Fruit fly (Drosophila melanogaster): ENCODE measurements around the gene Mob2.

The Mob2 gene

DNA sequence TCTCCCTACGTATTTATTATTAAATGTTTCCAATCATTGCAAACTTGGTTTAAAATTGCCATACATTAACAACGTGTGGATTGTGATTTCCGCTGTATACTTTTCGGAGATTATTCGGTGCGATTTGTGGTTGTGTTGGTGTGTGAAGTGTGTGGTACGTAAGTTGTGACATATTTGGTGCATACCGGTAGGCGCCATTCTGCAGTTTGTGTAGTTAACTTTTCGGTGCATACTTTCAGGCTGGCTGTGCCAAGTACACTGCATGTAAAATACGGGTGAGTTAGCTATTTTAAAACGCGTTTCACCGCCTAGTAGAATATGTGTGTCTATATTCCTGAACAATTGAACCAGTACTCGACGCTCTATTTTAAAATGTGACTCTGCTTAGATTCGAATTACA is 38.7 kb downstream of the Mob2 start:
- TF ChIP-seq vri (GFP tag; optimal IDR thresholded peaks at IDR 0.05): no peak
- TF ChIP-seq Eip78C (GFP tag): peak; percentile 8

dm6 chr3L:11522613-11523012 is 39.4 kb downstream of the Mob2 start, which contains the start of the genes CG11714 and Fuca:
Gene CG11714 (minus strand): TSS chr3L:11522713.
Gene Fuca (minus strand): TSS chr3L:11522713.
- TF ChIP-seq dsx (GFP tag; optimal IDR thresholded peaks at IDR 0.05; ENCODE audit: poor library complexity, severe bottlenecking) (no peak), Eip75B (GFP tag; optimal IDR thresholded peaks at IDR 0.05) (no peak), fkh (GFP tag; optimal IDR thresholded peaks at IDR 0.05) (no peak), CG8119 (GFP tag; IDR thresholded peaks at IDR 0.05) (no peak), CG8319 (GFP tag; optimal IDR thresholded peaks at IDR 0.05) (no peak), CG9139 (GFP tag; optimal IDR thresholded peaks at IDR 0.05) (no peak)

- TF ChIP-seq CG1621 (tag; optimal IDR thresholded peaks at IDR 0.05) (no peak), acj6 (GFP tag; optimal IDR thresholded peaks at IDR 0.05) (no peak), fkh (GFP tag; optimal IDR thresholded peaks at IDR 0.05) (no peak)
These were observed 45.8 kb downstream of the Mob2 start for dm6 chr3L:11516229-11516628.

DNA sequence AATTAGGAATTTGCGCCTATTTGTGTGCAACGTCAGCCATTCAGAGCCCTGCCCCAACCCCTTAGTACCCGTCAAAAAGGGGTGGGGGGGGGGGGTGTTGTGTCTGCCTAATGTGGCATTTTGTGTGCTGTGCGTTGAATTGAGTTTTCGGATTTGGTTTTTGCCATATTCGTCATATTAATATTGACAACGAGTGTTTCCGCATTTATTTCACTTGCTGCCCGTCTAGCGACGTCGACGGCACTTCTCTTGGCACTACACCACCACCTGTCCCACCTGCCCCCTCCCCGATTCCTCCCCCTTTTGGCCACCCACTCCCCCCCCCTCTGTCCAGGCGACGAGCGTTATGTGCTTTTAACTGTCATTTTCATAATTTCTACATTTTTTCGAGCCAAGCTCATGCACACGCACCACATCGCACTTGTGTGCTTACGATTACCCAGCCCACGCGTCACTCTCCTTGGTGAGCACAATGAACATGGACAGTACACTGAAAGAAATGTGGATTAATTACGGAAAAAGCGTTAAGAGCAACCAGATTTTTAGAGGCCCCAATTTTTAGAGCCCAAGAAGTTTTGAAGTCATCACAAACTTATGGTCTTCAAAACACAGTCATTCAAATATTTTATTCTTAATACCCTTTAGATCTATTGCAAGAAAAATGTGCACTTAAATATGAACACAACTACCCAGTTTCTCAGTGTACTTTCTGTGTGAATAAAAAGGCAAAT is 46.5 kb downstream of the Mob2 start:
- TF ChIP-seq net (GFP tag; optimal IDR thresholded peaks at IDR 0.05) (no peak), CG31627 (GFP tag; optimal IDR thresholded peaks at IDR 0.05) (peak; percentile 16), lz (GFP tag; optimal IDR thresholded peaks at IDR 0.05) (peak; percentile 30), Smox (GFP tag; optimal IDR thresholded peaks at IDR 0.05) (peak; percentile 31), Met (GFP tag; optimal IDR thresholded peaks at IDR 0.05) (peak; percentile 25), svp (GFP tag) (peak; percentile 31), Sox102F (GFP tag; optimal IDR thresholded peaks at IDR 0.05) (no peak), CG16779 (tag; optimal IDR thresholded peaks at IDR 0.05) (no peak), Ets21C (GFP tag; optimal IDR thresholded peaks at IDR 0.05) (peak; percentile 9), CG10669 (GFP tag; optimal IDR thresholded peaks at IDR 0.05) (no peak), esn (GFP tag; optimal IDR thresholded peaks at IDR 0.05) (peak; percentile 54), CG6792 (GFP tag; optimal IDR thresholded peaks at IDR 0.05) (no peak), Sox14 (GFP tag; optimal IDR thresholded peaks at IDR 0.05) (peak; percentile 17), fd85E (GFP tag; optimal IDR thresholded peaks at IDR 0.05) (no peak), Eip78C (GFP tag) (peak; percentile 50), Eip75B (GFP tag; optimal IDR thresholded peaks at IDR 0.05) (peak; percentile 19), vri (GFP tag; optimal IDR thresholded peaks at IDR 0.05) (no peak), dsx (GFP tag; optimal IDR thresholded peaks at IDR 0.05; ENCODE audit: poor library complexity, severe bottlenecking) (no peak), eg (GFP tag; IDR thresholded peaks at IDR 0.05) (no peak), CG3919 (GFP tag; optimal IDR thresholded peaks at IDR 0.05) (peak; percentile 11), CG6163 (GFP tag; IDR thresholded peaks at IDR 0.05) (0 out of 3 replicates have a peak, but pooled peaks have one; percentile 13), topi (GFP tag; optimal IDR thresholded peaks at IDR 0.05) (peak; percentile 24), cyc (GFP tag; optimal IDR thresholded peaks at IDR 0.05) (peak; percentile 12), Hr39 (GFP tag; optimal IDR thresholded peaks at IDR 0.05) (peak; percentile 24)

DNA sequence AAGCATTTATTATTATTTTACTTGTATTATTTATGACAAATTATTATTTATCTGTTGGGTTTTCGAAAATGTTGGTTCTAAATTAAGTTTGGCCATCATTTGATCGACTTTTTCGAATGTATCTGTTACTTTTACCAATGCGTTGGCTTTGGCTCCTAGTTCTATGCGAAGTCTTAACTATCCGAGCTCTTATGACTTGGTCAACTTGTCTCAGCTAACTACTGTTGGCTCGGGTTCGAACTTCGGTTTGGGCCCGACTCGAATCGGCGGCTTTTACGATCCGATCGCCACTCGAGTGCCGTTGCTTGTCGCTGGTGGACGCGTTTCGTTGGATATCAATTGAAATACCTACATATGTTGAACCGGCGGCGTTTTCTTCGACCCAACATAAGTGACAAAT is 48.6 kb downstream of the Mob2 start, which contains the start of gene CG7512:
TSS of gene CG7512 (plus strand) at position 301 of the 400 bp plus-strand sequence.
- TF ChIP-seq Hr39 (GFP tag; optimal IDR thresholded peaks at IDR 0.05) (no peak), achi (GFP tag; optimal IDR thresholded peaks at IDR 0.05) (no peak), CG8632 (GFP tag; optimal IDR thresholded peaks at IDR 0.05) (no peak), topi (GFP tag; optimal IDR thresholded peaks at IDR 0.05) (no peak), vri (GFP tag; optimal IDR thresholded peaks at IDR 0.05) (no peak), Hr38 (GFP tag; optimal IDR thresholded peaks at IDR 0.05) (no peak), svp (GFP tag) (no peak), CG31627 (GFP tag; optimal IDR thresholded peaks at IDR 0.05) (no peak), CG11294 (GFP tag; IDR thresholded peaks at IDR 0.05) (no peak), Sox14 (GFP tag; optimal IDR thresholded peaks at IDR 0.05) (no peak)

Data from whole organism, prepupa.